Fruit fly (Drosophila melanogaster): ENCODE data around the gene olf413.
A peak's percentile ranks its signal among the peaks of the same experiment; 100 is the strongest.

- peak; percentile 93 to 97 for TF ChIP-seq CTCF (optimal IDR thresholded peaks at IDR 0.05)
- no peak for TF ChIP-seq CG8478 (optimal IDR thresholded peaks at IDR 0.05)
Measured at dm6 chr3L:22267248-22267957, 131.5 kb downstream of the olf413 start, which contains the start of gene Csp.

Measured in S2 (cell line).